Worm (Caenorhabditis elegans): ENCODE measurements around the gene srab-11.

The srab-11 gene

DNA sequence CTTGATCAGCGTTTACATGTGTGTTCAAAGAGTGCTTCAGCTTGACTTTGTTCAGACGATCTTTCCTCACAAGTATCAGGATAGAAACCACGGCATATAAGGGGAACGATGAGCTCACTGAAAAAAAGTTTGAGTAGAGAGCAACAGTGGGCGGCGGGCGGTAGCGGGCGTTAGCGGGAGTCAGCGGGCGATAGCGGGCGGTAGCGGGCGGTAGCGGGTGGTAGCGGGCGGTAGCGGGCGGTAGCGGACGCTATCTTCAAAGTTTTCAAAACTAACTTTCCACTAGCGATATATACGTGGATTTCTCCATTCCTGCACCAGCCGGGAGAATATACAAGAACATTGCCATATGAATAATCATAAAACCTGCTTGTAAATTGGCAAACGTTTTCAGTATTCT, 1.6 kb downstream of the srab-11 start:
- TF ChIP-seq fos-1 (tag; optimal IDR thresholded peaks at IDR 0.05) (no peak), sup-37 (GFP tag; optimal IDR thresholded peaks at IDR 0.05) (no peak), elt-3 (tag; optimal IDR thresholded peaks at IDR 0.05) (no peak), pqm-1 (tag; optimal IDR thresholded peaks at IDR 0.05) (no peak), ceh-90 (tag; optimal IDR thresholded peaks at IDR 0.05) (no peak), nhr-71 (tag; optimal IDR thresholded peaks at IDR 0.05) (no peak), rnt-1 (tag; optimal IDR thresholded peaks at IDR 0.05) (no peak), aha-1 (tag; optimal IDR thresholded peaks at IDR 0.05) (no peak), ztf-11 (tag; optimal IDR thresholded peaks at IDR 0.05) (no peak), ceh-8 (GFP tag; optimal IDR thresholded peaks at IDR 0.05) (no peak), C04F5.9 (tag; optimal IDR thresholded peaks at IDR 0.05) (no peak), elt-2 (tag; optimal IDR thresholded peaks at IDR 0.05) (no peak), hlh-17 (GFP tag; optimal IDR thresholded peaks at IDR 0.05; ENCODE audit: borderline replicate concordance) (no peak), efl-1 (optimal IDR thresholded peaks at IDR 0.05) (no peak), efl-1 (GFP tag; optimal IDR thresholded peaks at IDR 0.05 in 1 of 2) (no peak)

DNA sequence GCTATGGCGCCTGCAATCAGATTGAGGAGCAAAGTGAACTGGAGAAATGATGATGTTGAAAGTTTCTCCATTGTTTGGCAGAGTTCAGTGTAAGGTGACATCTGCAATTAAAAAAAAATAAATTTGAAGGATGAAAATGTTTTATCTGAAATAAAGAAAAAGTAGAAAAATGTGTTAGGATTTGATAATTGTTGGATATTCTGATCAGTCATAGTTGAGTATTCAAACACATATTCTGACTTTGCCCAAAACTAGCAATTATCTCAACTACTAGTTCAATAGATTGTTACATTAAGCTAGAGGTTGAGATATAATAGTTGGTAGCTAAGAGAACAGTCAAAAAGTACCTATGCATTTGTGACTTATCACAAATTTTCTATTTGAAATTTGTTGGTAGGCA, 2.3 kb downstream of the srab-11 start, which contains the start of gene srab-10:
srab-10 (minus strand) TSS at position 101 of the 400 bp plus-strand sequence.
- TF ChIP-seq lin-14 (GFP tag; optimal IDR thresholded peaks at IDR 0.05) (no peak), egl-27 (tag; optimal IDR thresholded peaks at IDR 0.05) (no peak), C34B4.2 (tag; optimal IDR thresholded peaks at IDR 0.05) (no peak), Y116A8C.19 (tag; optimal IDR thresholded peaks at IDR 0.05; ENCODE audit: borderline replicate concordance) (no peak), ceh-82 (tag; optimal IDR thresholded peaks at IDR 0.05) (no peak), skn-1 (tag; optimal IDR thresholded peaks at IDR 0.05) (no peak), ama-1 (optimal IDR thresholded peaks at IDR 0.05) (no peak), ces-1 (GFP tag; optimal IDR thresholded peaks at IDR 0.05) (no peak), sup-37 (GFP tag; optimal IDR thresholded peaks at IDR 0.05) (no peak), fkh-8 (tag; optimal IDR thresholded peaks at IDR 0.05) (no peak)

DNA sequence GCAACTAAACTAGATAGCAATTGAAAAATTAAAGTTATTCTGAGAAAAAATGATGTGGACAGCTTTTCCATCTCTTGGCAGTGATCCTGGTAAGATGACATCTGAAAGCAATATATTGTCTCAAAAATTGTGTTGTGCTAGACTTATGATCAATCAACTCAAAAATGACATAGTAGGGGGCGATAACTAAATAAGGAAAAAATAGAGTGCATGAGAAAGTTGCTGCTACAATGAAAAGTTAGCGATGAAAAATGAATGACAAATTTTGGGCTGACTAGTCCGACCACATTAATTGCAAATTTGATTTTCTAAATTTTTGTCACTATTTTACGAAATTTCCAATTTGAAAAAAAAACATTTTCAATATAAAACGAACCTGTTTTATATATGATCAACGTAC, 5.6 kb downstream of the srab-11 start, which contains the start of gene srab-9:
srab-9 (minus strand) TSS at position 101 of the 400 bp plus-strand sequence.
- no peak for TF ChIP-seq fkh-10 (GFP tag; optimal IDR thresholded peaks at IDR 0.05)
- no peak for TF ChIP-seq skn-1 (tag; optimal IDR thresholded peaks at IDR 0.05)
- TF ChIP-seq elt-3 (tag; optimal IDR thresholded peaks at IDR 0.05) = no peak
- no peak for TF ChIP-seq nhr-85 (tag)
- no peak for TF ChIP-seq nhr-19 (GFP tag; conservative IDR thresholded peaks at IDR 0.05)
- no peak for TF ChIP-seq nhr-76 (tag; optimal IDR thresholded peaks at IDR 0.05)
- no peak for TF ChIP-seq egl-13 (tag; optimal IDR thresholded peaks at IDR 0.05)
- no peak for TF ChIP-seq pqm-1 (tag; optimal IDR thresholded peaks at IDR 0.05)
- no peak for TF ChIP-seq tlp-1 (tag; optimal IDR thresholded peaks at IDR 0.05)
- no peak for TF ChIP-seq fkh-4 (tag; optimal IDR thresholded peaks at IDR 0.05; ENCODE audit: borderline replicate concordance)
- TF ChIP-seq tbx-2 (tag; optimal IDR thresholded peaks at IDR 0.05) = no peak
- no peak for TF ChIP-seq ztf-11 (tag; optimal IDR thresholded peaks at IDR 0.05)
- TF ChIP-seq nhr-11 (tag; optimal IDR thresholded peaks at IDR 0.05) = no peak

DNA sequence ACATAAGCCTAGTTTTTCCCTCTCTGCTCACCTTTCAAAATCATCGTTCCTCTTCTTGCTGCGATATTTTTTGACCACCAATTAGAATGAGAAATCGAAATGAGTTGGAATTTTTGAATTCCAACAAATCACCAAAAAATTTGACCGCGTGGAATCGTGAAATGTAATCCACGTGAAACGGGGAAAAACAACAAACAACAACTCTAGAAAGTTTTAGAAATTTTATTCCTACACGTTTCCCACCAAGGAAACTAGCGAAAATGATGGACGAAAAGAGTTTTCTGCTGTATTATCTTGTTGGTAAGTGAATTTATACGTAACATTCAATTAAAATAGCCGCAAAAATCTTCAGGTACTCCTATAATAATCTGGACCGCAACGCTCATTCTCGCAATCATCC, 8.3 kb downstream of the srab-11 start, which contains the start of the genes irld-3 and F02C9.1:
irld-3 (minus strand) TSS at position 101 of the 400 bp plus-strand sequence.
F02C9.1 (plus strand) TSS at position 216 of the 400 bp plus-strand sequence.
- TF ChIP-seq tlp-1 (tag; optimal IDR thresholded peaks at IDR 0.05) (no peak), dsc-1 (tag; optimal IDR thresholded peaks at IDR 0.05) (no peak), C16A3.4 (tag; optimal IDR thresholded peaks at IDR 0.05) (no peak), ama-1 (optimal IDR thresholded peaks at IDR 0.05) (no peak), fkh-10 (GFP tag; optimal IDR thresholded peaks at IDR 0.05) (no peak), nhr-237 (tag; optimal IDR thresholded peaks at IDR 0.05) (no peak), lin-35 (GFP tag; optimal IDR thresholded peaks at IDR 0.05) (no peak)

All from whole organism, L1 larva.